Worm (Caenorhabditis elegans) whole organism, L4 larva: ENCODE results near the gene C06B3.1.

Experiments
- daf-12 ChIP-seq: fragments of 150-350 bp; optimal IDR thresholded peaks from 2 replicates; lab custom pipeline; 2014; ENCODE audit warnings: missing biosample characterization, missing genetic modification reagents, missing genetic modification characterization
- gei-8 ChIP-seq: fragments of 200-800 bp; sonication (Bioruptor generic); optimal IDR thresholded peaks from 2 replicates; lab custom pipeline; 2018; ENCODE audit warnings: mild to moderate bottlenecking, missing genetic modification characterization, missing compliant biosample characterization
- lin-29 ChIP-seq: fragments of 200-800 bp; sonication (Bioruptor generic); IDR thresholded peaks from 2 replicates; pipeline ENCODE4 v1.3.6; 2022; ENCODE audit warnings: missing genetic modification reagents, missing genetic modification characterization, missing compliant biosample characterization
- mdt-29 ChIP-seq: fragments of 200-800 bp; sonication (Bioruptor generic); IDR thresholded peaks from 2 replicates; pipeline ENCODE4 v1.3.6; 2022; ENCODE audit warnings: missing genetic modification reagents, missing genetic modification characterization, missing compliant biosample characterization
- nhr-237 ChIP-seq: sonication (generic microtip); optimal IDR thresholded peaks from 2 replicates; lab custom pipeline; 2017; ENCODE audit warnings: missing biosample characterization, missing genetic modification characterization

DNA sequence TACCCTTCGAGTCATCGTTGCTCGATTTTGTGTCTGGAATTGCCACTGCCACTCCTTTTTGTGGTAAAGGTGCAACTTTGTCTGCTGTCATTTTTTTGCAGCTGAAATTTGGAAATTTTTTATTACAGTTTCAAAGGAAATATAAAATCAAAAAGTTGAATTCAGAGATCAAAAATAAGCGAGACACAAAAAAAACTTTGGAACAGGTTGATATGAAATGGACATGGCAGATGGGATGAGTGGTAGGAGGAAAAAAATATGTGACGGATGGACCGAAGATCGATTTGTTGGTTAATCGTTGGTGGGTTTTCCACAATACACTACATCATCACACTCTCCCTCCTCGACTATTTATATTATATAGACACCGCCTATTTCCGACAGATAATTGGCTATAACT, 31.9 kb downstream of the C06B3.1 start, which contains the start of gene R10D12.1:
- no peak for TF ChIP-seq nhr-237 (tag; lab: Kevin White, UChicago)
- TF ChIP-seq lin-29 (GFP tag; lab: Robert Waterston, UW): no peak
- no peak for TF ChIP-seq mdt-29
- no peak for TF ChIP-seq daf-12 (tag; lab: Kevin White, UChicago)
- TF ChIP-seq gei-8: no peak
